Worm (Caenorhabditis elegans): Measurements from ENCODE around the gene nspg-6.

Gene nspg-6

ce11 chrIII:7298045-7298444 is 16.7 kb downstream of the nspg-6 start:
- TF ChIP-seq him-1 (tag; optimal IDR thresholded peaks at IDR 0.05), result no peak
- TF ChIP-seq W03F9.2 (tag; optimal IDR thresholded peaks at IDR 0.05), result no peak
- TF ChIP-seq dao-5 (tag; optimal IDR thresholded peaks at IDR 0.05), result no peak

- TF ChIP-seq W03F9.2 (tag; optimal IDR thresholded peaks at IDR 0.05) (no peak), him-1 (tag; optimal IDR thresholded peaks at IDR 0.05) (no peak), dao-5 (tag; optimal IDR thresholded peaks at IDR 0.05) (no peak)
Observed at ce11 chrIII:7297045-7297680, 17.6 kb downstream of the nspg-6 start.

ce11 chrIII:7296092-7296668 is 18.6 kb downstream of the nspg-6 start:
- TF ChIP-seq dao-5 (tag; optimal IDR thresholded peaks at IDR 0.05) (no peak), him-1 (tag; optimal IDR thresholded peaks at IDR 0.05) (no peak), W03F9.2 (tag; optimal IDR thresholded peaks at IDR 0.05) (no peak)

- TF ChIP-seq dao-5 (tag; optimal IDR thresholded peaks at IDR 0.05) (no peak), him-1 (tag; optimal IDR thresholded peaks at IDR 0.05) (no peak), W03F9.2 (tag; optimal IDR thresholded peaks at IDR 0.05) (peak; percentile 27)
Observed at ce11 chrIII:7293075-7293684, 21.6 kb downstream of the nspg-6 start, which contains the start of gene cwf-19L2. Gene cwf-19L2, plus strand, starts transcription at chrIII:7293634.

- TF ChIP-seq dao-5 (tag; optimal IDR thresholded peaks at IDR 0.05) (no peak), him-1 (tag; optimal IDR thresholded peaks at IDR 0.05) (no peak), W03F9.2 (tag; optimal IDR thresholded peaks at IDR 0.05) (no peak)
Observed at ce11 chrIII:7292569-7292968, 22.2 kb downstream of the nspg-6 start.

- TF ChIP-seq W03F9.2 (tag; optimal IDR thresholded peaks at IDR 0.05) (no peak), dao-5 (tag; optimal IDR thresholded peaks at IDR 0.05) (no peak), him-1 (tag; optimal IDR thresholded peaks at IDR 0.05) (no peak)
Observed at ce11 chrIII:7291216-7291615, 23.6 kb downstream of the nspg-6 start.

ce11 chrIII:7290462-7290861 is 24.3 kb downstream of the nspg-6 start, which contains the start of gene algn-11:
Gene algn-11, minus strand, starts transcription at chrIII:7290562.
- TF ChIP-seq dao-5 (tag; optimal IDR thresholded peaks at IDR 0.05) (no peak), him-1 (tag; optimal IDR thresholded peaks at IDR 0.05) (no peak)

ce11 chrIII:7287503-7287902 is 27.3 kb downstream of the nspg-6 start, which contains the start of gene ykt-6:
Gene ykt-6, minus strand, starts transcription at chrIII:7287603.
- TF ChIP-seq dao-5 (tag; optimal IDR thresholded peaks at IDR 0.05) (no peak), W03F9.2 (tag; optimal IDR thresholded peaks at IDR 0.05) (no peak)

- TF ChIP-seq dao-5 (tag; optimal IDR thresholded peaks at IDR 0.05) (no peak), W03F9.2 (tag; optimal IDR thresholded peaks at IDR 0.05) (no peak)
Observed at ce11 chrIII:7285783-7286182, 29.0 kb downstream of the nspg-6 start, which contains the start of gene pho-5. Gene pho-5, minus strand, starts transcription at chrIII:7285883.

- TF ChIP-seq dao-5 (tag; optimal IDR thresholded peaks at IDR 0.05), result no peak
- TF ChIP-seq W03F9.2 (tag; optimal IDR thresholded peaks at IDR 0.05), result no peak
- no peak for TF ChIP-seq him-1 (tag; optimal IDR thresholded peaks at IDR 0.05)
Observed at ce11 chrIII:7281179-7281578, 33.6 kb downstream of the nspg-6 start, which contains the start of gene B0361.3. Gene B0361.3, plus strand, starts transcription at chrIII:7281462.

ce11 chrIII:7278491-7278890 is 36.3 kb downstream of the nspg-6 start:
- no peak for TF ChIP-seq him-1 (tag; optimal IDR thresholded peaks at IDR 0.05)
- TF ChIP-seq W03F9.2 (tag; optimal IDR thresholded peaks at IDR 0.05), result peak; percentile 74
- peak; percentile 42 for TF ChIP-seq dao-5 (tag; optimal IDR thresholded peaks at IDR 0.05)

- TF ChIP-seq dao-5 (tag; optimal IDR thresholded peaks at IDR 0.05), result no peak
- TF ChIP-seq W03F9.2 (tag; optimal IDR thresholded peaks at IDR 0.05), result peak; percentile 28
Observed at ce11 chrIII:7277228-7277627, 37.5 kb downstream of the nspg-6 start, which contains the start of the genes spot-1 and B0361.11. Gene spot-1, minus strand, starts transcription at chrIII:7277274. Gene B0361.11, plus strand, starts transcription at chrIII:7277599.

- no peak for TF ChIP-seq dao-5 (tag; optimal IDR thresholded peaks at IDR 0.05)
- no peak for TF ChIP-seq him-1 (tag; optimal IDR thresholded peaks at IDR 0.05)
- no peak for TF ChIP-seq W03F9.2 (tag; optimal IDR thresholded peaks at IDR 0.05)
Observed at ce11 chrIII:7275296-7275695, 39.5 kb downstream of the nspg-6 start, which contains the start of gene psd-1. Gene psd-1, minus strand, starts transcription at chrIII:7275396.

ce11 chrIII:7273718-7274117 is 41.1 kb downstream of the nspg-6 start:
- TF ChIP-seq W03F9.2 (tag; optimal IDR thresholded peaks at IDR 0.05), result no peak
- no peak for TF ChIP-seq dao-5 (tag; optimal IDR thresholded peaks at IDR 0.05)
- TF ChIP-seq him-1 (tag; optimal IDR thresholded peaks at IDR 0.05), result no peak

Measured in whole organism, L4/young adult.